Fruit fly (Drosophila melanogaster) whole organism, embryonic: Measurements from ENCODE around the gene mRpL49.
A peak's percentile ranks its signal among the peaks of the same experiment; 100 is the strongest.

Experiments used
- ATbp ChIP-seq: fragments of 200-800 bp; sonication (Bioruptor generic); optimal IDR thresholded peaks from 2 replicates; lab custom pipeline; 2017; ENCODE audit warnings: missing biosample characterization, mild to moderate bottlenecking, missing genetic modification characterization, missing genetic modification reagents
- Asciz ChIP-seq: fragments of 200-800 bp; sonication (Bioruptor generic); optimal IDR thresholded peaks from 2 replicates; lab custom pipeline; 2017; ENCODE audit warnings: missing biosample characterization, mild to moderate bottlenecking, missing genetic modification characterization, missing genetic modification reagents
- CG12299 ChIP-seq: fragments of 200-800 bp; sonication (Bioruptor generic); optimal IDR thresholded peaks from 2 replicates; lab custom pipeline; 2018; ENCODE audit warnings: missing biosample characterization, mild to moderate bottlenecking, missing genetic modification characterization
- CG12659 ChIP-seq: fragments of 200-800 bp; sonication (Bioruptor generic); optimal IDR thresholded peaks from 3 replicates; lab custom pipeline; 2017; ENCODE audit warnings: mild to moderate bottlenecking, missing biosample characterization, missing genetic modification reagents, missing genetic modification characterization
- CG14965 ChIP-seq: fragments of 200-800 bp; sonication (Bioruptor generic); optimal IDR thresholded peaks from 2 replicates; lab custom pipeline; 2016; ENCODE audit warnings: missing biosample characterization, missing genetic modification characterization, borderline replicate concordance
- CG15696 ChIP-seq: fragments of 200-800 bp; sonication (Bioruptor generic); optimal IDR thresholded peaks from 2 replicates; lab custom pipeline; 2019; ENCODE audit warnings: missing biosample characterization, mild to moderate bottlenecking, missing genetic modification characterization, moderate library complexity
- CG16813 ChIP-seq: fragments of 200-800 bp; sonication (Bioruptor generic); IDR thresholded peaks from 3 replicates; pipeline ENCODE4 v1.3.6; 2022; ENCODE audit warnings: missing biosample characterization, missing genetic modification characterization; ENCODE audit not compliant: partially characterized antibody
- CG17568 ChIP-seq: fragments of 200-800 bp; sonication (Bioruptor generic); optimal IDR thresholded peaks from 2 replicates; lab custom pipeline; 2018; ENCODE audit warnings: missing biosample characterization, mild to moderate bottlenecking, missing genetic modification characterization, moderate library complexity
- CG17912 ChIP-seq: fragments of 200-800 bp; sonication (Bioruptor generic); optimal IDR thresholded peaks from 2 replicates; lab custom pipeline; 2018; ENCODE audit warnings: missing biosample characterization, mild to moderate bottlenecking, missing genetic modification characterization
- CG18476 ChIP-seq: fragments of 200-800 bp; sonication (Bioruptor generic); optimal IDR thresholded peaks from 2 replicates; lab custom pipeline; 2016; ENCODE audit warnings: missing biosample characterization, mild to moderate bottlenecking, missing genetic modification characterization
- CG2678 ChIP-seq: fragments of 200-800 bp; sonication (Bioruptor generic); optimal IDR thresholded peaks from 3 replicates; lab custom pipeline; 2019; ENCODE audit warnings: missing biosample characterization, mild to moderate bottlenecking, missing genetic modification characterization, moderate library complexity
- CG30020 ChIP-seq: fragments of 200-800 bp; optimal IDR thresholded peaks from 2 replicates; lab custom pipeline; 2019; ENCODE audit warnings: missing biosample characterization, mild to moderate bottlenecking, missing genetic modification characterization, moderate library complexity
- CG3163 ChIP-seq: fragments of 200-800 bp; sonication (Bioruptor generic); optimal IDR thresholded peaks from 3 replicates; lab custom pipeline; 2016; ENCODE audit warnings: missing biosample characterization, missing genetic modification characterization
- CG32772 ChIP-seq: fragments of 200-800 bp; sonication (Bioruptor generic); IDR thresholded peaks from 2 replicates; pipeline ENCODE4 v1.3.6; 2022; ENCODE audit warnings: missing biosample characterization, missing genetic modification characterization
- CG33213 ChIP-seq: fragments of 200-800 bp; sonication (Bioruptor generic); optimal IDR thresholded peaks from 3 replicates; lab custom pipeline; 2016; ENCODE audit warnings: missing biosample characterization, missing genetic modification characterization
- CG4404 ChIP-seq: fragments of 200-800 bp; sonication (Bioruptor generic); IDR thresholded peaks from 2 replicates; pipeline ENCODE4 v1.3.6; 2022; ENCODE audit warnings: missing biosample characterization, missing genetic modification characterization
- CG4617 ChIP-seq: fragments of 200-800 bp; sonication (Bioruptor generic); optimal IDR thresholded peaks from 3 replicates; lab custom pipeline; 2016; ENCODE audit warnings: missing biosample characterization, missing genetic modification characterization, borderline replicate concordance
- CG6272 ChIP-seq: fragments of 200-800 bp; sonication (Bioruptor generic); IDR thresholded peaks from 2 replicates; pipeline ENCODE4 v1.3.6; 2022; ENCODE audit warnings: missing biosample characterization, missing genetic modification characterization
- CG7839 ChIP-seq: fragments of 200-800 bp; sonication (Bioruptor generic); optimal IDR thresholded peaks from 3 replicates; lab custom pipeline; 2018; ENCODE audit warnings: missing biosample characterization, mild to moderate bottlenecking, missing genetic modification characterization, moderate library complexity
- CG8089 ChIP-seq: fragments of 200-800 bp; sonication (Bioruptor generic); optimal IDR thresholded peaks from 3 replicates; lab custom pipeline; 2016; ENCODE audit warnings: missing biosample characterization, missing genetic modification characterization
- CG9876 ChIP-seq: fragments of 200-800 bp; sonication (Bioruptor generic); optimal IDR thresholded peaks from 2 replicates; lab custom pipeline; 2016; ENCODE audit warnings: missing biosample characterization, missing genetic modification characterization
- Chrac-16 ChIP-seq: fragments of 200-800 bp; sonication (Bioruptor generic); optimal IDR thresholded peaks from 3 replicates; lab custom pipeline; 2016; ENCODE audit warnings: missing biosample characterization, missing genetic modification characterization
- Dip3 ChIP-seq: fragments of 200-800 bp; sonication (Bioruptor generic); optimal IDR thresholded peaks from 3 replicates; lab custom pipeline; 2016; ENCODE audit warnings: missing biosample characterization, missing genetic modification characterization
- HHEX ChIP-seq: fragments of 200-800 bp; sonication (Bioruptor generic); optimal IDR thresholded peaks from 3 replicates; lab custom pipeline; 2017; ENCODE audit warnings: missing biosample characterization, mild to moderate bottlenecking, missing genetic modification characterization, missing genetic modification reagents
- HmgD ChIP-seq: fragments of 200-800 bp; sonication (Bioruptor generic); optimal IDR thresholded peaks from 3 replicates; lab custom pipeline; 2016; ENCODE audit warnings: missing biosample characterization, missing genetic modification characterization
- Hmx ChIP-seq: fragments of 200-800 bp; sonication (Bioruptor generic); optimal IDR thresholded peaks from 2 replicates; lab custom pipeline; 2016; ENCODE audit warnings: missing biosample characterization, missing genetic modification characterization
- Hr51 ChIP-seq, 2 experiments: fragments of 200-800 bp; sonication (Bioruptor generic); optimal IDR thresholded peaks; 2 replicates in 1 of 2; 3 replicates in 1 of 2; lab custom pipeline; 2016 to 2018; ENCODE audit warnings: missing biosample characterization in 2 of 2, missing genetic modification characterization in 2 of 2, mild to moderate bottlenecking in 1 of 2, moderate library complexity in 1 of 2
- NC2β ChIP-seq: fragments of 200-800 bp; sonication (Bioruptor generic); optimal IDR thresholded peaks from 2 replicates; lab custom pipeline; 2016; ENCODE audit warnings: missing biosample characterization, missing genetic modification characterization
- Nf-YA ChIP-seq: fragments of 200-800 bp; sonication (Bioruptor generic); IDR thresholded peaks from 2 replicates; pipeline ENCODE4 v1.3.6; 2022; ENCODE audit warnings: missing biosample characterization, missing genetic modification characterization
- Poxn ChIP-seq: fragments of 200-800 bp; sonication (Bioruptor generic); IDR thresholded peaks from 2 replicates; pipeline ENCODE4 v1.3.6; 2022; ENCODE audit warnings: missing biosample characterization, missing genetic modification characterization
- aop ChIP-seq: fragments of 200-800 bp; sonication (Bioruptor generic); IDR thresholded peaks from 2 replicates; pipeline ENCODE4 v1.3.6; 2022; ENCODE audit warnings: missing biosample characterization, missing genetic modification characterization
- ash1 ChIP-seq: fragments of 200-800 bp; sonication (Bioruptor generic); optimal IDR thresholded peaks from 2 replicates; lab custom pipeline; 2018; ENCODE audit warnings: missing biosample characterization, mild to moderate bottlenecking, missing genetic modification characterization
- chm ChIP-seq: fragments of 200-800 bp; sonication (Bioruptor generic); IDR thresholded peaks from 2 replicates; pipeline ENCODE4 v1.3.6; 2022; ENCODE audit warnings: missing biosample characterization, missing genetic modification characterization
- ci ChIP-seq: fragments of 200-800 bp; sonication (Bioruptor generic); IDR thresholded peaks from 3 replicates; pipeline ENCODE4 v1.3.6; 2022; ENCODE audit warnings: missing biosample characterization, missing genetic modification characterization
- dimm ChIP-seq: fragments of 200-800 bp; sonication (Bioruptor generic); IDR thresholded peaks from 2 replicates; pipeline ENCODE4 v1.3.6; 2022; ENCODE audit warnings: missing biosample characterization, missing genetic modification characterization
- dm ChIP-seq: fragments of 200-800 bp; sonication (Bioruptor generic); optimal IDR thresholded peaks from 3 replicates; lab custom pipeline; 2016; ENCODE audit warnings: missing biosample characterization, missing genetic modification characterization
- fd64A ChIP-seq: fragments of 200-800 bp; sonication (Bioruptor generic); optimal IDR thresholded peaks from 3 replicates; lab custom pipeline; 2018; ENCODE audit warnings: missing biosample characterization, mild to moderate bottlenecking, missing genetic modification characterization
- gce ChIP-seq: fragments of 200-800 bp; sonication (Bioruptor generic); IDR thresholded peaks from 3 replicates; pipeline ENCODE4 v1.3.6; 2022; ENCODE audit warnings: missing biosample characterization, missing genetic modification characterization
- hth ChIP-seq: fragments of >200 bp; optimal IDR thresholded peaks from 2 replicates; lab custom pipeline; 2017; ENCODE audit warnings: inconsistent platforms
- lilli ChIP-seq: fragments of 200-800 bp; sonication (Bioruptor generic); optimal IDR thresholded peaks from 3 replicates; lab custom pipeline; 2016; ENCODE audit warnings: missing biosample characterization, missing genetic modification characterization
- mld ChIP-seq: fragments of 200-800 bp; sonication (Bioruptor generic); IDR thresholded peaks from 3 replicates; pipeline ENCODE4 v1.3.6; 2022; ENCODE audit warnings: missing biosample characterization, missing genetic modification characterization; ENCODE audit not compliant: partially characterized antibody
- nerfin-2 ChIP-seq: fragments of 200-800 bp; sonication (Bioruptor generic); IDR thresholded peaks from 2 replicates; pipeline ENCODE4 v1.3.6; 2022; ENCODE audit warnings: missing biosample characterization, missing genetic modification characterization; ENCODE audit not compliant: partially characterized antibody
- oc ChIP-seq: fragments of 200-800 bp; sonication (Bioruptor generic); optimal IDR thresholded peaks from 2 replicates; lab custom pipeline; 2018; ENCODE audit warnings: missing biosample characterization, mild to moderate bottlenecking, missing genetic modification characterization, moderate library complexity
- pfk ChIP-seq: fragments of 200-800 bp; sonication (Bioruptor generic); optimal IDR thresholded peaks from 2 replicates; lab custom pipeline; 2018; ENCODE audit warnings: missing biosample characterization, mild to moderate bottlenecking, missing genetic modification characterization, moderate library complexity
- phol ChIP-seq: fragments of 200-800 bp; sonication (Bioruptor generic); optimal IDR thresholded peaks from 3 replicates; lab custom pipeline; 2018; ENCODE audit warnings: missing biosample characterization, mild to moderate bottlenecking, missing genetic modification characterization, moderate library complexity
- schlank ChIP-seq: fragments of 200-800 bp; sonication (Bioruptor generic); optimal IDR thresholded peaks from 2 replicates; lab custom pipeline; 2018; ENCODE audit warnings: missing biosample characterization, mild to moderate bottlenecking, missing genetic modification characterization
- sens ChIP-seq: fragments of 200-800 bp; sonication (Bioruptor generic); peaks from one replicate; lab custom pipeline; 2016; ENCODE audit warnings: missing biosample characterization, missing genetic modification characterization
- sqz ChIP-seq: fragments of 200-800 bp; sonication (Bioruptor generic); optimal IDR thresholded peaks from 3 replicates; lab custom pipeline; 2018; ENCODE audit warnings: missing biosample characterization, mild to moderate bottlenecking, missing genetic modification characterization
- sr ChIP-seq: fragments of 200-800 bp; sonication (Bioruptor generic); IDR thresholded peaks from 3 replicates; pipeline ENCODE4 v1.3.6; 2022; ENCODE audit warnings: missing biosample characterization, missing genetic modification characterization
- tna ChIP-seq: fragments of 200-800 bp; sonication (Bioruptor generic); IDR thresholded peaks from 2 replicates; pipeline ENCODE4 v1.3.6; 2022; ENCODE audit warnings: missing biosample characterization, missing genetic modification characterization; ENCODE audit not compliant: partially characterized antibody
- ttk ChIP-seq: fragments of 200-800 bp; sonication (Bioruptor generic); IDR thresholded peaks from 2 replicates; pipeline ENCODE4 v2.1.2; 2022; ENCODE audit warnings: missing biosample characterization, missing genetic modification characterization
- wdn ChIP-seq: fragments of 200-800 bp; sonication (Bioruptor generic); IDR thresholded peaks from 2 replicates; pipeline ENCODE4 v1.3.6; 2022; ENCODE audit warnings: missing biosample characterization, missing genetic modification characterization

The mRpL49 gene

dm6 chrX:12889075-12889474 lies 17.8 kb upstream of the mRpL49 start (continued):
- peak; percentile 51 for TF ChIP-seq CG2678 (tag; lab: Kevin White, UChicago)
- TF ChIP-seq CG32772 (GFP tag; lab: Robert Waterston, UW): no peak
- TF ChIP-seq CG18476 (GFP tag; lab: Kevin White, UChicago): no peak
- TF ChIP-seq nerfin-2 (GFP tag; lab: Robert Waterston, UW): no peak
- no peak for TF ChIP-seq tna (GFP tag; lab: Robert Waterston, UW)
- no peak for TF ChIP-seq wdn (GFP tag; lab: Robert Waterston, UW)
- TF ChIP-seq CG4404: no peak
- no peak for TF ChIP-seq hth (lab: Kevin White, UChicago)
- TF ChIP-seq CG17912: no peak
- no peak for TF ChIP-seq Chrac-16 (GFP tag; lab: Kevin White, UChicago)
- TF ChIP-seq CG12299 (tag; lab: Kevin White, UChicago): no peak
- TF ChIP-seq Hmx (GFP tag; lab: Kevin White, UChicago): no peak
- no peak for TF ChIP-seq phol (tag; lab: Kevin White, UChicago)
- TF ChIP-seq dm: no peak
- no peak for TF ChIP-seq CG30020 (tag; lab: Kevin White, UChicago)
- TF ChIP-seq CG17568: peak; percentile 16
- TF ChIP-seq oc (tag; lab: Kevin White, UChicago): no peak
- TF ChIP-seq sqz (GFP tag; lab: Kevin White, UChicago): no peak
- peak; percentile 67 for TF ChIP-seq Asciz (GFP tag; lab: Kevin White, UChicago)
- TF ChIP-seq ci (GFP tag; lab: Robert Waterston, UW): peak; percentile 44; the same call in 1 of the 3 replicates
- no peak for TF ChIP-seq CG6272 (GFP tag; lab: Robert Waterston, UW)
- no peak for TF ChIP-seq Dip3 (GFP tag; lab: Kevin White, UChicago)
- TF ChIP-seq CG8089: no peak
- TF ChIP-seq ttk: no peak
- no peak for TF ChIP-seq pfk (GFP tag; lab: Kevin White, UChicago)
- no peak for TF ChIP-seq CG9876
- no peak for TF ChIP-seq CG16813 (GFP tag; lab: Robert Waterston, UW)
- no peak for TF ChIP-seq gce (GFP tag; lab: Robert Waterston, UW)
- no peak for TF ChIP-seq Hr51 (GFP tag; optimal IDR thresholded peaks at IDR 0.05; lab: Kevin White, UChicago)
- TF ChIP-seq CG3163 (GFP tag; lab: Kevin White, UChicago): no peak
- no peak for TF ChIP-seq Poxn (GFP tag; lab: Robert Waterston, UW)
- peak; percentile 62 for TF ChIP-seq CG15696 (tag; lab: Kevin White, UChicago)
- peak; percentile 33 for TF ChIP-seq schlank (tag; lab: Kevin White, UChicago)
- TF ChIP-seq aop (GFP tag; lab: Robert Waterston, UW): no peak
- no peak for TF ChIP-seq ash1
- TF ChIP-seq CG4617 (GFP tag; lab: Kevin White, UChicago): no peak
- TF ChIP-seq HmgD (GFP tag; lab: Kevin White, UChicago): no peak
- TF ChIP-seq dimm (GFP tag; lab: Robert Waterston, UW): no peak
- TF ChIP-seq lilli (GFP tag; lab: Kevin White, UChicago): no peak
- no peak for TF ChIP-seq mld
- no peak for TF ChIP-seq CG7839 (tag; lab: Kevin White, UChicago)
- TF ChIP-seq CG33213 (GFP tag; lab: Kevin White, UChicago): no peak
- no peak; the same call in 1 of the 2 replicates for TF ChIP-seq Nf-YA (GFP tag; lab: Robert Waterston, UW)
- TF ChIP-seq ATbp (GFP tag; lab: Kevin White, UChicago): peak; percentile 68
- TF ChIP-seq sens (GFP tag; lab: Kevin White, UChicago): peak; percentile 88
- peak; percentile 72 for TF ChIP-seq fd64A
- no peak for TF ChIP-seq NC2β (GFP tag; lab: Kevin White, UChicago)
- TF ChIP-seq CG14965 (GFP tag; lab: Kevin White, UChicago): no peak
- no peak for TF ChIP-seq CG12659 (GFP tag; lab: Kevin White, UChicago)
- peak; percentile 25 for TF ChIP-seq HHEX (GFP tag; lab: Kevin White, UChicago)
- TF ChIP-seq sr (GFP tag; lab: Robert Waterston, UW): no peak
- TF ChIP-seq chm (GFP tag; lab: Robert Waterston, UW): no peak
